Fruit fly (Drosophila melanogaster) whole organism, embryonic: ENCODE measurements around the gene CG8925.

Experiments
- Atf6 ChIP-seq: fragments of 200-800 bp; sonication (Bioruptor generic); IDR thresholded peaks from 2 replicates; pipeline ENCODE4 v1.3.6; 2022; ENCODE audit warnings: missing biosample characterization, missing genetic modification characterization
- BtbVII ChIP-seq: fragments of 200-800 bp; sonication (Bioruptor generic); optimal IDR thresholded peaks from 3 replicates; lab custom pipeline; 2017; ENCODE audit warnings: missing biosample characterization, mild to moderate bottlenecking, missing genetic modification characterization
- CG1024 ChIP-seq: fragments of 200-800 bp; sonication (Bioruptor generic); IDR thresholded peaks from 2 replicates; pipeline ENCODE4 v1.3.6; 2022; ENCODE audit warnings: missing biosample characterization, missing genetic modification characterization
- CG10321 ChIP-seq: fragments of 200-800 bp; sonication (Bioruptor generic); IDR thresholded peaks from 2 replicates; pipeline ENCODE4 v1.3.6; 2022; ENCODE audit warnings: missing biosample characterization, missing genetic modification characterization
- CG10543 ChIP-seq: fragments of 200-800 bp; sonication (Bioruptor generic); optimal IDR thresholded peaks from 3 replicates; lab custom pipeline; 2017; ENCODE audit warnings: missing biosample characterization, mild to moderate bottlenecking, missing genetic modification characterization, moderate library complexity
- CG11504 ChIP-seq: fragments of 200-800 bp; sonication (Bioruptor generic); optimal IDR thresholded peaks from 3 replicates; lab custom pipeline; 2019; ENCODE audit warnings: missing biosample characterization, mild to moderate bottlenecking, missing genetic modification characterization, moderate library complexity
- CG12155 ChIP-seq: fragments of 200-800 bp; sonication (Bioruptor generic); optimal IDR thresholded peaks from 3 replicates; lab custom pipeline; 2016; ENCODE audit warnings: missing biosample characterization, missing genetic modification characterization
- CG14860 ChIP-seq: fragments of 200-800 bp; sonication (Bioruptor generic); IDR thresholded peaks from 3 replicates; pipeline ENCODE4 v1.3.6; 2022; ENCODE audit warnings: missing biosample characterization, missing genetic modification characterization; ENCODE audit not compliant: partially characterized antibody
- CG1647 ChIP-seq: fragments of 200-800 bp; sonication (Bioruptor generic); optimal IDR thresholded peaks from 3 replicates; lab custom pipeline; 2016; ENCODE audit warnings: missing biosample characterization, missing genetic modification characterization
- CG17385 ChIP-seq: fragments of 200-800 bp; sonication (Bioruptor generic); optimal IDR thresholded peaks from 3 replicates; lab custom pipeline; 2018; ENCODE audit warnings: missing biosample characterization, mild to moderate bottlenecking, missing genetic modification characterization
- CG34224 ChIP-seq: fragments of 200-800 bp; sonication (Bioruptor generic); IDR thresholded peaks from 3 replicates; pipeline ENCODE4 v1.3.6; 2022; ENCODE audit warnings: missing biosample characterization, missing genetic modification characterization; ENCODE audit not compliant: partially characterized antibody
- CG3847 ChIP-seq: fragments of 200-800 bp; sonication (Bioruptor generic); IDR thresholded peaks from 2 replicates; pipeline ENCODE4 v1.3.6; 2022; ENCODE audit warnings: missing biosample characterization, missing genetic modification characterization
- CG6813 ChIP-seq: fragments of 200-800 bp; sonication (Bioruptor generic); optimal IDR thresholded peaks from 2 replicates; lab custom pipeline; 2017; ENCODE audit warnings: missing biosample characterization, missing genetic modification characterization, mild to moderate bottlenecking, moderate library complexity, missing genetic modification reagents
- CG7839 ChIP-seq: fragments of 200-800 bp; sonication (Bioruptor generic); optimal IDR thresholded peaks from 3 replicates; lab custom pipeline; 2018; ENCODE audit warnings: missing biosample characterization, mild to moderate bottlenecking, missing genetic modification characterization, moderate library complexity
- CG7928 ChIP-seq: fragments of 200-800 bp; sonication (Bioruptor generic); optimal IDR thresholded peaks from 2 replicates; lab custom pipeline; 2017; ENCODE audit warnings: missing biosample characterization, mild to moderate bottlenecking, missing genetic modification characterization
- CG7987 ChIP-seq: fragments of 200-800 bp; sonication (Bioruptor generic); optimal IDR thresholded peaks from 2 replicates; lab custom pipeline; 2018; ENCODE audit warnings: missing biosample characterization, mild to moderate bottlenecking, missing genetic modification characterization, moderate library complexity
- CG9727 ChIP-seq: fragments of 200-800 bp; sonication (Bioruptor generic); optimal IDR thresholded peaks from 3 replicates; lab custom pipeline; 2017; ENCODE audit warnings: missing biosample characterization, mild to moderate bottlenecking, missing genetic modification characterization
- CrebB ChIP-seq: fragments of 200-800 bp; sonication (Bioruptor generic); optimal IDR thresholded peaks from 3 replicates; lab custom pipeline; 2018; ENCODE audit warnings: missing biosample characterization, mild to moderate bottlenecking, missing genetic modification characterization
- D ChIP-seq, 2 experiments: fragments of 200-800 bp in 1 of 2; fragments of >200 bp in 1 of 2; sonication (Bioruptor generic) in 1 of 2; optimal IDR thresholded peaks; 2 replicates in 1 of 2; 3 replicates in 1 of 2; lab custom pipeline; 2017; ENCODE audit warnings: mild to moderate bottlenecking in 1 of 2, missing biosample characterization in 1 of 2, missing genetic modification characterization in 1 of 2, missing genetic modification reagents in 1 of 2
- Dip3 ChIP-seq: fragments of 200-800 bp; sonication (Bioruptor generic); optimal IDR thresholded peaks from 3 replicates; lab custom pipeline; 2016; ENCODE audit warnings: missing biosample characterization, missing genetic modification characterization
- Doc2 ChIP-seq: fragments of 200-800 bp; sonication (Bioruptor generic); IDR thresholded peaks from 2 replicates; pipeline ENCODE4 v1.3.6; 2022; ENCODE audit warnings: missing biosample characterization, missing genetic modification characterization
- E2f1 ChIP-seq: fragments of 200-800 bp; sonication (Bioruptor generic); IDR thresholded peaks from 2 replicates; pipeline ENCODE4 v1.3.6; 2022; ENCODE audit warnings: missing biosample characterization, missing genetic modification characterization
- HLH3B ChIP-seq: fragments of 200-800 bp; sonication (Bioruptor generic); IDR thresholded peaks from 2 replicates; pipeline ENCODE4 v1.3.6; 2022; ENCODE audit warnings: missing biosample characterization, missing genetic modification characterization
- Hey ChIP-seq: fragments of 200-800 bp; sonication (Bioruptor generic); optimal IDR thresholded peaks from 3 replicates; lab custom pipeline; 2018; ENCODE audit warnings: missing biosample characterization, mild to moderate bottlenecking, missing genetic modification characterization
- Hr78 ChIP-seq, 2 experiments: fragments of 200-800 bp in 1 of 2; fragments of >200 bp in 1 of 2; sonication (Bioruptor generic) in 1 of 2; optimal IDR thresholded peaks; 2 replicates each; lab custom pipeline; 2017 to 2019; ENCODE audit warnings: missing biosample characterization in 2 of 2, missing genetic modification characterization in 2 of 2, mild to moderate bottlenecking in 1 of 2, moderate library complexity in 1 of 2
- Max ChIP-seq: fragments of 200-800 bp; sonication (Bioruptor generic); optimal IDR thresholded peaks from 2 replicates; lab custom pipeline; 2016; ENCODE audit warnings: missing biosample characterization, mild to moderate bottlenecking, missing genetic modification characterization
- Rfx ChIP-seq: fragments of 200-800 bp; sonication (Bioruptor generic); IDR thresholded peaks from 2 replicates; pipeline ENCODE4 v1.3.6; 2022; ENCODE audit warnings: missing biosample characterization, missing genetic modification characterization
- Sox102F ChIP-seq: fragments of 200-800 bp; sonication (Bioruptor generic); optimal IDR thresholded peaks from 2 replicates; lab custom pipeline; 2018; ENCODE audit warnings: missing biosample characterization, mild to moderate bottlenecking, missing genetic modification characterization, moderate library complexity
- Spps ChIP-seq: fragments of 200-800 bp; sonication (Bioruptor generic); optimal IDR thresholded peaks from 2 replicates; lab custom pipeline; 2018; ENCODE audit warnings: missing biosample characterization, mild to moderate bottlenecking, missing genetic modification characterization
- ab ChIP-seq: fragments of 200-800 bp; sonication (Bioruptor generic); optimal IDR thresholded peaks from 2 replicates; lab custom pipeline; 2016; ENCODE audit warnings: missing biosample characterization, missing genetic modification characterization
- ap ChIP-seq: fragments of 200-800 bp; sonication (Bioruptor generic); IDR thresholded peaks from 2 replicates; pipeline ENCODE4 v1.3.6; 2022; ENCODE audit warnings: missing biosample characterization, missing genetic modification characterization
- ara ChIP-seq: fragments of 200-800 bp; sonication (Bioruptor generic); IDR thresholded peaks from 2 replicates; pipeline ENCODE4 v1.3.6; 2022; ENCODE audit warnings: missing biosample characterization, missing genetic modification characterization
- az2 ChIP-seq: fragments of 200-800 bp; sonication (Bioruptor generic); optimal IDR thresholded peaks from 3 replicates; lab custom pipeline; 2016; ENCODE audit warnings: missing biosample characterization, missing genetic modification characterization
- cas ChIP-seq: fragments of 200-800 bp; sonication (Bioruptor generic); IDR thresholded peaks from 2 replicates; pipeline ENCODE4 v1.3.6; 2022; ENCODE audit warnings: missing biosample characterization, missing genetic modification characterization
- chinmo ChIP-seq: fragments of 200-800 bp; sonication (Bioruptor generic); IDR thresholded peaks from 4 replicates; pipeline ENCODE4 v1.3.6; 2022; ENCODE audit warnings: missing biosample characterization, missing genetic modification characterization; ENCODE audit not compliant: partially characterized antibody
- croc ChIP-seq: fragments of 200-800 bp; sonication (Bioruptor generic); conservative IDR thresholded peaks from 3 replicates; pipeline ENCODE4 v1.3.6; 2022; ENCODE audit warnings: missing biosample characterization, missing genetic modification characterization
- dpn ChIP-seq, 2 experiments: fragments of 200-800 bp; sonication (Bioruptor generic); optimal IDR thresholded peaks; 3 replicates each; lab custom pipeline; 2016; ENCODE audit warnings: missing biosample characterization in 2 of 2, missing genetic modification characterization in 2 of 2
- ems ChIP-seq: fragments of 200-800 bp; sonication (Bioruptor generic); optimal IDR thresholded peaks from 3 replicates; lab custom pipeline; 2016; ENCODE audit warnings: missing biosample characterization, missing genetic modification characterization
- ftz-f1 ChIP-seq: fragments of 200-800 bp; sonication (Bioruptor generic); optimal IDR thresholded peaks from 2 replicates; lab custom pipeline; 2016; ENCODE audit warnings: missing biosample characterization, missing genetic modification characterization
- insv ChIP-seq, 2 experiments: fragments of 200-800 bp; sonication (Bioruptor generic); optimal IDR thresholded peaks; 3 replicates each; lab custom pipeline; 2016 to 2018; ENCODE audit warnings: missing biosample characterization in 2 of 2, missing genetic modification characterization in 2 of 2
- otp ChIP-seq: fragments of 200-800 bp; sonication (Bioruptor generic); IDR thresholded peaks from 3 replicates; pipeline ENCODE4, ENCODE4 v1.3.6; 2022; ENCODE audit warnings: missing biosample characterization, missing genetic modification characterization
- sens-2 ChIP-seq: fragments of 200-800 bp; sonication (Bioruptor generic); IDR thresholded peaks from 2 replicates; pipeline ENCODE4 v1.3.6; 2022; ENCODE audit warnings: missing biosample characterization, missing genetic modification characterization
- slp2 ChIP-seq: fragments of 200-800 bp; sonication (Bioruptor generic); optimal IDR thresholded peaks from 2 replicates; lab custom pipeline; 2016; ENCODE audit warnings: missing biosample characterization, missing genetic modification characterization
- stwl ChIP-seq: fragments of 200-800 bp; sonication (Bioruptor generic); optimal IDR thresholded peaks from 3 replicates; lab custom pipeline; 2018; ENCODE audit warnings: missing biosample characterization, mild to moderate bottlenecking, missing genetic modification characterization, moderate library complexity
- trh ChIP-seq: fragments of 200-800 bp; sonication (Bioruptor generic); optimal IDR thresholded peaks from 2 replicates; lab custom pipeline; 2016; ENCODE audit warnings: missing biosample characterization, missing genetic modification characterization
- usp ChIP-seq: fragments of >200 bp; optimal IDR thresholded peaks from 2 replicates; lab custom pipeline; 2017; ENCODE audit warnings: missing biosample characterization, missing genetic modification characterization
- vvl ChIP-seq: fragments of 200-800 bp; sonication (Bioruptor generic); IDR thresholded peaks from 2 replicates; pipeline ENCODE4 v1.3.6; 2022; ENCODE audit warnings: missing biosample characterization, missing genetic modification characterization
- wek ChIP-seq: fragments of 200-800 bp; sonication (Bioruptor generic); optimal IDR thresholded peaks from 3 replicates; lab custom pipeline; 2018; ENCODE audit warnings: missing biosample characterization, mild to moderate bottlenecking, missing genetic modification characterization, moderate library complexity
- zfh2 ChIP-seq: fragments of 200-800 bp; sonication (Bioruptor generic); optimal IDR thresholded peaks from 2 replicates; lab custom pipeline; 2016; ENCODE audit warnings: missing biosample characterization, missing genetic modification characterization

The CG8925 gene

DNA sequence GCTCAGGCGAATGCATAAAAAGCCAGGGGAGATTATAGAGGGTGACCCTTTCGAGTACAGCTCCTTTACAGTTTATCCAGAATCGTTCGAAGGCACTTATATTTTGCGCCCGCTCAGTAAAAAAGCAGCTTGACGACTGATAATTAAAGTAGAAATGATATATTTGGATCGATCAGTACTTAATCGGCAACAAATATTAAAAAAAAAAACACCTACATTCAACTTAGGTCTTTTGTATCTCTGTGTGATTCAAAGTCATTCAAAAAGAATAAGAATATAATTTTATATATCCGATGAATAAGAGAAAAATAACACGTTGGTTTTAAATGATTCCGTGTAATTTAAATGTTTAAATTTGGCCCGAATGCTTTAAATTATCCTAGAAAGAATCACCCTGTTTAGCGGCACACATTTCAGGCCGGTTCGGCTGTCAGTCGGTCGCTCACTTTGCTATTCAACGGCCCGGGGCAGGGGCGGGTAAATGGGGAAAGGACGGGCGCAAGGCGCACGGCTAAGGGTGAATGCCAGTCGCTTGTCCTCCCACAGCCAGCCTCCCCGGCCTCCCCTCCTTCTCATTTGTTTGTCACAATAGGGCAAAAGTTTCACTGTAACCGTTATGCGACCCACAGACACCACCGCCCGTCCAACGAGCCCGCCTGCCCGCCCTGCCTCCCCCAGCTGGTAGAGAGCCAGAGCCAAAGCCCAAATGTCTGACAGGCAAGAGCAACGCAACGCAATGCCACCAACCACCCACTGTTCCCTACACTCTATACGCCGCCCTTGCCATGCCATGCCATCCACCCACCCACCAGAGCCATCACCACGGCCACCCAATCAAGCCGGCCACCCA is 41.3 kb downstream of the CG8925 start (continued):
- TF ChIP-seq CG3847 (GFP tag; lab: Robert Waterston, UW) (no peak; the same call in 1 of the 2 replicates), CG7928 (GFP tag; lab: Kevin White, UChicago) (no peak), insv (GFP tag; optimal IDR thresholded peaks at IDR 0.05; lab: Kevin White, UChicago) (no peak), ab (no peak), Dip3 (no peak), ara (GFP tag; lab: Robert Waterston, UW) (no peak), Sox102F (GFP tag; lab: Kevin White, UChicago) (peak; percentile 36), Hey (peak; percentile 82), slp2 (GFP tag; lab: Kevin White, UChicago) (no peak), HLH3B (0 out of 2 replicates have a peak, but pooled peaks have one; percentile 27), trh (no peak), CG17385 (GFP tag; lab: Kevin White, UChicago) (peak; percentile 28), Max (GFP tag; lab: Kevin White, UChicago) (peak; percentile 34), croc (GFP tag; lab: Robert Waterston, UW) (no peak), CG7839 (tag; lab: Kevin White, UChicago) (peak; percentile 68), vvl (no peak), E2f1 (no peak), ftz-f1 (GFP tag; lab: Kevin White, UChicago) (no peak), ems (GFP tag; lab: Kevin White, UChicago) (no peak), otp (GFP tag; lab: Robert Waterston, UW) (no peak), CG1024 (GFP tag; lab: Robert Waterston, UW) (no peak), az2 (GFP tag; lab: Kevin White, UChicago) (peak; percentile 22), CG9727 (GFP tag; lab: Kevin White, UChicago) (peak; percentile 74), Atf6 (GFP tag; lab: Robert Waterston, UW) (no peak), BtbVII (GFP tag; lab: Kevin White, UChicago) (peak; percentile 77), wek (no peak), Doc2 (GFP tag; lab: Robert Waterston, UW) (no peak), CG10321 (no peak), chinmo (GFP tag; lab: Robert Waterston, UW) (peak; percentile 75; the same call in 1 of the 4 replicates), CG34224 (no peak), Spps (no peak), CG10543 (GFP tag; lab: Kevin White, UChicago) (peak; percentile 90), usp (GFP tag; lab: Kevin White, UChicago) (no peak), D (optimal IDR thresholded peaks at IDR 0.05; lab: Kevin White, UChicago) (no peak), D (GFP tag; optimal IDR thresholded peaks at IDR 0.05; lab: Kevin White, UChicago) (peak; percentile 51), cas (no peak), ap (no peak), Hr78 (GFP tag; optimal IDR thresholded peaks at IDR 0.05; lab: Kevin White, UChicago) (peak in 1 of 2 experiments; percentile 11), Rfx (GFP tag; lab: Robert Waterston, UW) (peak; percentile 31; the same call in 1 of the 2 replicates), CG7987 (GFP tag; lab: Kevin White, UChicago) (no peak), stwl (tag; lab: Kevin White, UChicago) (no peak), CrebB (tag; lab: Kevin White, UChicago) (no peak), CG12155 (GFP tag; lab: Kevin White, UChicago) (no peak), sens-2 (no peak), CG1647 (no peak), zfh2 (no peak), CG11504 (tag; lab: Kevin White, UChicago) (peak; percentile 81), CG6813 (peak; percentile 6), CG14860 (GFP tag; lab: Robert Waterston, UW) (no peak), dpn (GFP tag; optimal IDR thresholded peaks at IDR 0.05; lab: Kevin White, UChicago) (peak in 1 of 2 experiments; percentile 12)
